Worm (Caenorhabditis elegans) whole organism, early embryonic: ENCODE results near the gene dcr-1.

Source experiments
- B0310.2 ChIP-seq: sonication (generic microtip); optimal IDR thresholded peaks from 2 replicates; lab custom pipeline; 2016; ENCODE audit warnings: mild to moderate bottlenecking, missing genetic modification characterization, missing compliant biosample characterization
- F13C5.2 ChIP-seq: sonication (generic microtip); optimal IDR thresholded peaks from 2 replicates; lab custom pipeline; 2017; ENCODE audit warnings: mild to moderate bottlenecking, missing genetic modification characterization, inconsistent platforms, missing compliant biosample characterization
- aly-1 ChIP-seq: sonication (generic microtip); optimal IDR thresholded peaks from 2 replicates; lab custom pipeline; 2016; ENCODE audit warnings: missing genetic modification characterization, missing compliant biosample characterization
- ama-1 ChIP-seq: fragments of 150-350 bp; optimal IDR thresholded peaks from 2 replicates; lab custom pipeline; 2014
- ceh-13 ChIP-seq: fragments of 200-800 bp; sonication (Bioruptor generic); optimal IDR thresholded peaks from 2 replicates; lab custom pipeline; 2018; ENCODE audit warnings: mild to moderate bottlenecking, missing genetic modification characterization, missing compliant biosample characterization
- ceh-36 ChIP-seq: sonication (generic microtip); optimal IDR thresholded peaks from 2 replicates; lab custom pipeline; 2016; ENCODE audit warnings: missing genetic modification characterization, inconsistent platforms, missing compliant biosample characterization
- ets-7 ChIP-seq: sonication (generic microtip); optimal IDR thresholded peaks from 2 replicates; lab custom pipeline; 2016; ENCODE audit warnings: missing genotype, missing genetic modification characterization, missing compliant biosample characterization
- flt-1 ChIP-seq: fragments of 200-800 bp; sonication (Bioruptor generic); IDR thresholded peaks from 2 replicates; pipeline ENCODE4 v1.3.6; 2022; ENCODE audit warnings: missing genetic modification characterization, missing compliant biosample characterization
- hmbx-1 ChIP-seq: sonication (generic microtip); optimal IDR thresholded peaks from 2 replicates; lab custom pipeline; 2016; ENCODE audit warnings: mild to moderate bottlenecking, missing genetic modification characterization, missing compliant biosample characterization
- hmg-4 ChIP-seq: fragments of 200-800 bp; sonication (Bioruptor generic); optimal IDR thresholded peaks from 2 replicates; lab custom pipeline; 2018; ENCODE audit warnings: mild to moderate bottlenecking, missing genetic modification characterization, missing compliant biosample characterization
- hnd-1 ChIP-seq: sonication (generic microtip); optimal IDR thresholded peaks from 2 replicates; lab custom pipeline; 2016; ENCODE audit warnings: missing genetic modification characterization, missing compliant biosample characterization
- pes-1 ChIP-seq: fragments of 200-800 bp; sonication (Bioruptor generic); IDR thresholded peaks from 2 replicates; pipeline ENCODE4 v1.3.6; 2022; ENCODE audit warnings: missing genetic modification reagents, missing genetic modification characterization, missing compliant biosample characterization
- scrt-1 ChIP-seq: fragments of 200-800 bp; sonication (Bioruptor generic); IDR thresholded peaks from 2 replicates; pipeline ENCODE4 v1.3.6; 2022; ENCODE audit warnings: missing genetic modification characterization, missing compliant biosample characterization
- sea-1 ChIP-seq: fragments of 200-800 bp; sonication (Bioruptor generic); conservative IDR thresholded peaks from 2 replicates; pipeline ENCODE4 v1.3.6; 2022; ENCODE audit warnings: missing genetic modification characterization, missing compliant biosample characterization
- tbx-11 ChIP-seq: fragments of 200-800 bp; sonication (Bioruptor generic); IDR thresholded peaks from 2 replicates; pipeline ENCODE4 v1.3.6; 2022; ENCODE audit warnings: missing genetic modification characterization, missing compliant biosample characterization
- tbx-37 ChIP-seq: fragments of 200-800 bp; sonication (Bioruptor generic); conservative IDR thresholded peaks from 2 replicates; pipeline ENCODE4 v1.3.6; 2022; ENCODE audit warnings: missing genetic modification reagents, missing genetic modification characterization, missing compliant biosample characterization
- tra-4 ChIP-seq: sonication (generic microtip); optimal IDR thresholded peaks from 2 replicates; lab custom pipeline; 2017; ENCODE audit warnings: missing genetic modification characterization, missing compliant biosample characterization

Gene dcr-1

DNA sequence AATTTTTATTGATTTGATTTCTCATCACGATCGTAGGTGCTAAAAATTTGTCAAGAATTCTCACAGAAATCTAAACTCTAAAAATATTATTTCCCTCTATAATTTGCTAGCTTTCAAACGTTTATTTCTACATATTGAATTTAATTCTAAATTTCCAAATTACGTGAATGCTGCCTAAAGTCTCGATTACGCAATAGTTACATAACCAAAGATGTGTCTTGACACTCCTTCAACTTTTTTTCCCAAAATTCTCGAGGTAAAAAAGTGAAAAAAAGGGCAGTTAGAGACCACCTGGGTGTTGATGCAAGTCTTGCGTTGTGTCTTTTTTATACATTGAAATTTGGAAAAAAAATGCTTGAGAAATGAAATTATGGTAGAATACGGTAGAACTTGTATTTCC is 28.2 kb downstream of the dcr-1 start:
- TF ChIP-seq ets-7: no peak
- no peak for TF ChIP-seq aly-1 (tag; lab: Kevin White, UChicago)
- no peak for TF ChIP-seq hmbx-1 (tag; lab: Kevin White, UChicago)
- no peak for TF ChIP-seq F13C5.2 (tag; lab: Kevin White, UChicago)
- TF ChIP-seq pes-1: no peak
- TF ChIP-seq sea-1 (GFP tag; lab: Robert Waterston, UW): no peak
- no peak for TF ChIP-seq ama-1 (lab: Kevin White, UChicago)
- TF ChIP-seq scrt-1 (GFP tag; lab: Robert Waterston, UW): no peak
- no peak for TF ChIP-seq flt-1 (GFP tag; lab: Robert Waterston, UW)
- no peak for TF ChIP-seq tbx-37 (GFP tag; lab: Robert Waterston, UW)

- TF ChIP-seq hmg-4 (no peak), tra-4 (tag; lab: Kevin White, UChicago) (no peak), F13C5.2 (tag; lab: Kevin White, UChicago) (no peak), sea-1 (GFP tag; lab: Robert Waterston, UW) (no peak), ceh-36 (tag; lab: Kevin White, UChicago) (no peak), ama-1 (lab: Kevin White, UChicago) (no peak), tbx-37 (GFP tag; lab: Robert Waterston, UW) (no peak), pes-1 (no peak), ceh-13 (no peak), aly-1 (tag; lab: Kevin White, UChicago) (no peak), B0310.2 (tag; lab: Kevin White, UChicago) (no peak), scrt-1 (GFP tag; lab: Robert Waterston, UW) (no peak), flt-1 (GFP tag; lab: Robert Waterston, UW) (no peak), hnd-1 (tag; lab: Kevin White, UChicago) (no peak)
Observed at ce11 chrIII:8050944-8051343, 29.1 kb downstream of the dcr-1 start, which contains the start of gene K12H4.7. K12H4.7 (minus strand) TSS chrIII:8051081.

DNA sequence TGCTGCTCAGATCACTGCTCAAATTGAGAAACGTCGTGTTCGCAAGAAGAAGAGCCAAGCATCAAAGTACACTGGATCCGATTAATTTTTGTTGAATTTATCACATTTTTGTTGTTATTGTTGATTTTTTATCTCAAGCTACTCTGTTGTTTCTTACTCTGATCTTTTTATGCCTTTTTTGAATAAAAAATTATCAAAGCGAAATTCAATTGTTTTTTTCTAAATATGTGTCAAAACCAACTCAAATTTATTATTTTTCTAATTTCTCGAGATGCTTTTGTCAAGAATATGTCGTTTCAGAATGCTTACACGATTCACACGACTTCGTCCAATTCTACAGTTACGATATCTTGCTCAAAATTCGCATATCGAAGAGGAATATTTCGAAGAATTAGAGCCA is 32.7 kb downstream of the dcr-1 start, which contains the start of gene K12H4.2:
Gene K12H4.2, plus strand, starts transcription at position 301 of the 400 bp plus-strand sequence.
- TF ChIP-seq B0310.2 (tag; lab: Kevin White, UChicago) (no peak), tbx-11 (GFP tag; lab: Robert Waterston, UW) (no peak), ets-7 (no peak), sea-1 (GFP tag; lab: Robert Waterston, UW) (no peak)

- no peak for TF ChIP-seq F13C5.2 (tag; lab: Kevin White, UChicago)
- no peak for TF ChIP-seq ama-1 (lab: Kevin White, UChicago)
- TF ChIP-seq ceh-36 (tag; lab: Kevin White, UChicago): no peak
- TF ChIP-seq tra-4 (tag; lab: Kevin White, UChicago): no peak
Observed at ce11 chrIII:8045734-8046133, 34.3 kb downstream of the dcr-1 start, which contains the start of gene K12H4.3. K12H4.3 (plus strand) TSS chrIII:8046034.

DNA sequence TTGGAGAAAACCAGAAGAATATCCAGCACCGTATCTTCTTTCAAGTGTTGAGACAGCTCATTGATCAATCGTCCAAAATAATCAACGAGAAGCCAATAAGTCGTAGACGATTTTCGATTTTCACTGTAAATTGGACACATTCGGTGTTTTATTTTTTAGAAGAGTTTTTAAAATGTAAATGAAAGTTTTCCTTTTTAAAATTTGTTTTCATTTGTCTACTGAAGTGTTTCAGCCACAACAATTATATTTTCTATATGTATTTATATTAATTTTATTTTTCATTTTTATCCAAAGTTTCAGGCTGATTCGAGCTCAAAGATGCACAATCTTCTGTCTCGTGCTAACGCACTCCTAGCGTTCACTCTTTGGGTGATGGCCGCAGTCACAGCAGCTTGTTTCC is 35.4 kb downstream of the dcr-1 start, which contains the start of gene spcs-3:
Gene spcs-3, plus strand, starts transcription at position 301 of the 400 bp plus-strand sequence.
- TF ChIP-seq tbx-37 (GFP tag; lab: Robert Waterston, UW): no peak
- no peak for TF ChIP-seq pes-1
- no peak for TF ChIP-seq flt-1 (GFP tag; lab: Robert Waterston, UW)
- TF ChIP-seq hnd-1 (tag; lab: Kevin White, UChicago): no peak
- TF ChIP-seq F13C5.2 (tag; lab: Kevin White, UChicago): no peak
- no peak for TF ChIP-seq tbx-11 (GFP tag; lab: Robert Waterston, UW)
- no peak for TF ChIP-seq aly-1 (tag; lab: Kevin White, UChicago)
- no peak for TF ChIP-seq B0310.2 (tag; lab: Kevin White, UChicago)
- TF ChIP-seq hmg-4: no peak
- TF ChIP-seq ets-7: no peak
- TF ChIP-seq ceh-13: no peak
- TF ChIP-seq ceh-36 (tag; lab: Kevin White, UChicago): no peak

- TF ChIP-seq B0310.2 (tag; lab: Kevin White, UChicago): no peak
- TF ChIP-seq tbx-11 (GFP tag; lab: Robert Waterston, UW): no peak
- no peak for TF ChIP-seq ceh-13
- no peak for TF ChIP-seq tbx-37 (GFP tag; lab: Robert Waterston, UW)
- TF ChIP-seq hnd-1 (tag; lab: Kevin White, UChicago): no peak
- no peak for TF ChIP-seq sea-1 (GFP tag; lab: Robert Waterston, UW)
- no peak for TF ChIP-seq flt-1 (GFP tag; lab: Robert Waterston, UW)
- no peak for TF ChIP-seq ceh-36 (tag; lab: Kevin White, UChicago)
- no peak for TF ChIP-seq hmbx-1 (tag; lab: Kevin White, UChicago)
- no peak for TF ChIP-seq F13C5.2 (tag; lab: Kevin White, UChicago)
- no peak for TF ChIP-seq pes-1
- no peak for TF ChIP-seq aly-1 (tag; lab: Kevin White, UChicago)
- no peak for TF ChIP-seq hmg-4
- no peak for TF ChIP-seq scrt-1 (GFP tag; lab: Robert Waterston, UW)
- no peak for TF ChIP-seq tra-4 (tag; lab: Kevin White, UChicago)
- no peak for TF ChIP-seq ama-1 (lab: Kevin White, UChicago)
- no peak for TF ChIP-seq ets-7
Observed at ce11 chrIII:8044187-8044586, 35.9 kb downstream of the dcr-1 start, which contains the start of gene K12H4.5. K12H4.5 (plus strand) TSS chrIII:8044487.

- TF ChIP-seq flt-1 (GFP tag; lab: Robert Waterston, UW) (peak; percentile 98), ets-7 (peak; percentile 99), hmg-4 (peak; percentile 100), B0310.2 (tag; lab: Kevin White, UChicago) (peak; percentile 100), ceh-13 (peak; percentile 100), tbx-37 (GFP tag; lab: Robert Waterston, UW) (peak; percentile 100), ceh-36 (tag; lab: Kevin White, UChicago) (peak; percentile 97), tbx-11 (GFP tag; lab: Robert Waterston, UW) (peak; percentile 100), hnd-1 (tag; lab: Kevin White, UChicago) (peak; percentile 98), F13C5.2 (tag; lab: Kevin White, UChicago) (peak; percentile 100), hmbx-1 (tag; lab: Kevin White, UChicago) (peak; percentile 95), sea-1 (GFP tag; lab: Robert Waterston, UW) (peak; percentile 100), scrt-1 (GFP tag; lab: Robert Waterston, UW) (peak; percentile 100), tra-4 (tag; lab: Kevin White, UChicago) (peak; percentile 99), aly-1 (tag; lab: Kevin White, UChicago) (peak; percentile 96), ama-1 (lab: Kevin White, UChicago) (no peak), pes-1 (peak; percentile 99)
Observed at ce11 chrIII:8043784-8044183, 36.3 kb downstream of the dcr-1 start.
